Fruit fly (Drosophila melanogaster) S2 (cell line): Measurements from ENCODE around the gene CG10802.

Experiments used
- CG8478 ChIP-seq: fragments of >200 bp; optimal IDR thresholded peaks from 2 replicates; lab custom pipeline; 2018
- CTCF ChIP-seq, 2 experiments: fragments of >200 bp; optimal IDR thresholded peaks; 2 replicates each; lab custom pipeline; 2018

DNA sequence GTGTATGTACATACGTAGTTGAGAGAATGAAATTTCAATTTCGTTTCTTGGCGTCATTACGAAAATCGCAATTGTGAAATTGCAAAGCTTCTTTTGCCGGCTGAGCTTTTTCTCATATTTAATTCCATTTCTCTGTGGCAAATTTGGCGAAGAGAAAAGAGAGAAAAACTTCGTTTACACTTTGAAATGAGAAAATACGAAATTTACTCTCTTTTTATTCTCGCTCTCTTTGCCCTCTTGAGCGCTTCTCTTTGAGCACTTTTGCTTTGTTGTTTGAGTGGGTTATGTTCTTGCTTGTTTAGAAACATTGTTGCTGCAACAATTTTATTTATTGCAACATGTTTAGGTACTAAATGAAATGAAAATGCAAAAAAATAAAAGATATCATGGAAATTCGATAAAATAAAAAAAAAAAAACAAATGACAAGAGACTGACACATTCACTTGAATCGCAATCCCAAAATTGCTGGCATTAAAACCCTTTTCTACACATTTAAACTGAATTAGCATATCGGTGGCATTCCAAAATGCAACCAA is 31.4 kb upstream of the CG10802 start:
- TF ChIP-seq CG8478 (lab: Kevin White, UChicago) (no peak), CTCF (optimal IDR thresholded peaks at IDR 0.05; lab: Kevin White, UChicago) (no peak)
